Worm (Caenorhabditis elegans) whole organism, mixed stage, embryonic: ENCODE data around the gene pho-14.

Source experiments
- M03D4.4 ChIP-seq: sonication (generic microtip); optimal IDR thresholded peaks from 2 replicates; lab custom pipeline; 2017; ENCODE audit warnings: mild to moderate bottlenecking, missing genetic modification characterization, missing compliant biosample characterization
- bed-3 ChIP-seq: fragments of 200-800 bp; sonication (Bioruptor generic); optimal IDR thresholded peaks from 3 replicates; lab custom pipeline; 2018; ENCODE audit warnings: mild to moderate bottlenecking, missing genetic modification characterization, moderate library complexity, missing compliant biosample characterization
- blmp-1 ChIP-seq: fragments of 150-350 bp; optimal IDR thresholded peaks from 2 replicates; lab custom pipeline; 2014; ENCODE audit warnings: missing biosample characterization, missing genetic modification characterization
- ceh-39 ChIP-seq: fragments of 150-350 bp; optimal IDR thresholded peaks from 2 replicates; lab custom pipeline; 2014; ENCODE audit warnings: missing biosample characterization, missing genetic modification characterization
- ceh-43 ChIP-seq: fragments of 200-800 bp; sonication (Bioruptor generic); optimal IDR thresholded peaks from 2 replicates; lab custom pipeline; 2018; ENCODE audit warnings: mild to moderate bottlenecking, missing genetic modification characterization, moderate library complexity, missing compliant biosample characterization
- ceh-83 ChIP-seq: fragments of 200-800 bp; sonication (Bioruptor generic); optimal IDR thresholded peaks from 2 replicates; lab custom pipeline; 2018; ENCODE audit warnings: mild to moderate bottlenecking, missing genetic modification characterization, missing compliant biosample characterization
- ces-1 ChIP-seq: fragments of 150-350 bp; optimal IDR thresholded peaks from 2 replicates; lab custom pipeline; 2014; ENCODE audit warnings: missing biosample characterization, missing genetic modification reagents, missing genetic modification characterization
- cnd-1 ChIP-seq: fragments of 200-800 bp; sonication (Bioruptor generic); optimal IDR thresholded peaks from 2 replicates; lab custom pipeline; 2018; ENCODE audit warnings: mild to moderate bottlenecking, missing genetic modification characterization, missing compliant biosample characterization
- drap-1 ChIP-seq: fragments of 200-800 bp; sonication (Bioruptor generic); optimal IDR thresholded peaks from 3 replicates; lab custom pipeline; 2018; ENCODE audit warnings: mild to moderate bottlenecking, missing genetic modification characterization, missing compliant biosample characterization
- elt-1 ChIP-seq: sonication (generic microtip); optimal IDR thresholded peaks from 2 replicates; lab custom pipeline; 2017; ENCODE audit warnings: missing genetic modification characterization, mild to moderate bottlenecking, missing compliant biosample characterization, antibody characterized with exemption, moderate library complexity, borderline replicate concordance; ENCODE audit not compliant: insufficient read depth
- elt-3 ChIP-seq: fragments of 150-350 bp; optimal IDR thresholded peaks from 2 replicates; lab custom pipeline; 2014; ENCODE audit warnings: missing biosample characterization, missing genetic modification characterization
- flh-1 ChIP-seq: fragments of 200-800 bp; sonication (Bioruptor generic); optimal IDR thresholded peaks from 2 replicates; lab custom pipeline; 2018; ENCODE audit warnings: mild to moderate bottlenecking, missing genetic modification characterization, moderate library complexity, missing compliant biosample characterization
- ham-2 ChIP-seq: fragments of 200-800 bp; sonication (Bioruptor generic); optimal IDR thresholded peaks from 2 replicates; lab custom pipeline; 2018; ENCODE audit warnings: mild to moderate bottlenecking, missing genetic modification characterization, missing compliant biosample characterization
- hlh-1 ChIP-seq: fragments of 150-350 bp; optimal IDR thresholded peaks from 2 replicates; lab custom pipeline; 2014; ENCODE audit warnings: missing biosample characterization, missing genetic modification reagents, missing genetic modification characterization
- lin-13 ChIP-seq: fragments of 150-350 bp; optimal IDR thresholded peaks from 2 replicates; lab custom pipeline; 2014; ENCODE audit warnings: missing biosample characterization, missing genetic modification characterization
- lin-32 ChIP-seq: fragments of 200-800 bp; sonication (Bioruptor generic); optimal IDR thresholded peaks from 2 replicates; lab custom pipeline; 2018; ENCODE audit warnings: mild to moderate bottlenecking, missing genetic modification characterization, missing compliant biosample characterization
- lsy-2 ChIP-seq: fragments of 150-350 bp; optimal IDR thresholded peaks from 2 replicates; lab custom pipeline; 2014; ENCODE audit warnings: missing biosample characterization, missing genetic modification characterization
- mab-5 ChIP-seq: fragments of 150-350 bp; optimal IDR thresholded peaks from 2 replicates; lab custom pipeline; 2014; ENCODE audit warnings: missing biosample characterization, missing genetic modification characterization
- mep-1 ChIP-seq: fragments of 150-350 bp; optimal IDR thresholded peaks from 2 replicates; lab custom pipeline; 2017; ENCODE audit warnings: missing biosample characterization, missing genetic modification reagents, missing genetic modification characterization, inconsistent platforms
- mls-2 ChIP-seq: sonication (generic microtip); optimal IDR thresholded peaks from 2 replicates; lab custom pipeline; 2016; ENCODE audit warnings: mild to moderate bottlenecking, missing genetic modification characterization, moderate library complexity, missing compliant biosample characterization
- nhr-12 ChIP-seq: fragments of 150-350 bp; optimal IDR thresholded peaks from 2 replicates; lab custom pipeline; 2014; ENCODE audit warnings: missing biosample characterization, missing genetic modification characterization
- nhr-2 ChIP-seq: fragments of 150-350 bp; optimal IDR thresholded peaks from 2 replicates; lab custom pipeline; 2014; ENCODE audit warnings: missing biosample characterization, missing genetic modification characterization
- nhr-237 ChIP-seq: fragments of 150-350 bp; optimal IDR thresholded peaks from 2 replicates; lab custom pipeline; 2014; ENCODE audit warnings: missing biosample characterization, missing genetic modification characterization
- nhr-28 ChIP-seq: fragments of 150-350 bp; optimal IDR thresholded peaks from 2 replicates; lab custom pipeline; 2014; ENCODE audit warnings: missing biosample characterization, missing genetic modification characterization
- nhr-76 ChIP-seq: sonication (generic microtip); optimal IDR thresholded peaks from 2 replicates; lab custom pipeline; 2017; ENCODE audit warnings: missing biosample characterization, missing genetic modification characterization
- sem-2 ChIP-seq: fragments of 200-800 bp; sonication (Bioruptor generic); optimal IDR thresholded peaks from 2 replicates; lab custom pipeline; 2018; ENCODE audit warnings: mild to moderate bottlenecking, missing genetic modification characterization, missing compliant biosample characterization
- snpc-4 ChIP-seq: fragments of 150-350 bp; optimal IDR thresholded peaks from 2 replicates; lab custom pipeline; 2014; ENCODE audit warnings: missing biosample characterization, missing genetic modification characterization
- sptf-1 ChIP-seq: sonication (generic microtip); optimal IDR thresholded peaks from 2 replicates; lab custom pipeline; 2017; ENCODE audit warnings: mild to moderate bottlenecking, missing genetic modification characterization, moderate library complexity, missing compliant biosample characterization
- tbx-8 ChIP-seq: fragments of 200-800 bp; sonication (Bioruptor generic); optimal IDR thresholded peaks from 2 replicates; lab custom pipeline; 2018; ENCODE audit warnings: mild to moderate bottlenecking, missing genetic modification characterization, moderate library complexity, missing compliant biosample characterization
- unc-120 ChIP-seq: sonication (generic microtip); optimal IDR thresholded peaks from 2 replicates; lab custom pipeline; 2017; ENCODE audit warnings: missing genetic modification characterization, missing compliant biosample characterization; ENCODE audit not compliant: poor library complexity, severe bottlenecking
- unc-39 ChIP-seq: fragments of 150-350 bp; optimal IDR thresholded peaks from 2 replicates; lab custom pipeline; 2014; ENCODE audit warnings: missing biosample characterization, missing genetic modification characterization
- unc-62 ChIP-seq: fragments of 150-350 bp; optimal IDR thresholded peaks from 2 replicates; lab custom pipeline; 2014; ENCODE audit warnings: missing biosample characterization, missing genetic modification reagents, missing genetic modification characterization
- zip-8 ChIP-seq: fragments of 150-350 bp; optimal IDR thresholded peaks from 2 replicates; lab custom pipeline; 2014; ENCODE audit warnings: missing biosample characterization, missing genetic modification characterization
- ztf-11 ChIP-seq: fragments of 150-350 bp; optimal IDR thresholded peaks from 2 replicates; lab custom pipeline; 2014; ENCODE audit warnings: missing biosample characterization, missing genetic modification characterization

pho-14 gene

ce11 chrII:1090743-1091142 lies 9.9 kb downstream of the pho-14 start:
- no peak for TF ChIP-seq tbx-8 (GFP tag; lab: Kevin White, UChicago)
- no peak for TF ChIP-seq ceh-83 (GFP tag; lab: Kevin White, UChicago)
- no peak for TF ChIP-seq ceh-43 (GFP tag; lab: Kevin White, UChicago)
- no peak for TF ChIP-seq bed-3
- no peak for TF ChIP-seq hlh-1 (tag; lab: Kevin White, UChicago)

- no peak for TF ChIP-seq sptf-1 (tag; lab: Kevin White, UChicago)
These were observed 11.9 kb downstream of the pho-14 start for ce11 chrII:1088527-1089230.

ce11 chrII:1086479-1086878 lies 14.1 kb downstream of the pho-14 start:
- TF ChIP-seq snpc-4 (tag; lab: Kevin White, UChicago): no peak
- no peak for TF ChIP-seq lin-32 (GFP tag; lab: Kevin White, UChicago)
- no peak for TF ChIP-seq mep-1
- no peak for TF ChIP-seq nhr-2 (tag; lab: Kevin White, UChicago)
- no peak for TF ChIP-seq nhr-76 (tag; lab: Kevin White, UChicago)
- TF ChIP-seq sem-2 (GFP tag; lab: Kevin White, UChicago): no peak
- no peak for TF ChIP-seq zip-8 (tag; lab: Kevin White, UChicago)
- TF ChIP-seq elt-3: no peak
- TF ChIP-seq sptf-1 (tag; lab: Kevin White, UChicago): no peak
- TF ChIP-seq cnd-1: no peak
- no peak for TF ChIP-seq ceh-43 (GFP tag; lab: Kevin White, UChicago)
- TF ChIP-seq elt-1 (tag; lab: Kevin White, UChicago): no peak
- TF ChIP-seq ceh-83 (GFP tag; lab: Kevin White, UChicago): no peak
- no peak for TF ChIP-seq unc-39 (tag; lab: Kevin White, UChicago)
- no peak for TF ChIP-seq unc-62 (GFP tag; lab: Kevin White, UChicago)

- TF ChIP-seq drap-1 (GFP tag; lab: Kevin White, UChicago) (no peak), mep-1 (no peak), zip-8 (tag; lab: Kevin White, UChicago) (no peak), cnd-1 (no peak), M03D4.4 (no peak), sem-2 (GFP tag; lab: Kevin White, UChicago) (no peak), elt-1 (tag; lab: Kevin White, UChicago) (no peak), ceh-43 (GFP tag; lab: Kevin White, UChicago) (no peak), ceh-83 (GFP tag; lab: Kevin White, UChicago) (no peak), tbx-8 (GFP tag; lab: Kevin White, UChicago) (no peak)
- TF ChIP-seq, all 35 proteins: peak for 0
These were observed 15.1 kb downstream of the pho-14 start for ce11 chrII:1085546-1085945.

ce11 chrII:1084899-1085298 lies 15.7 kb downstream of the pho-14 start:
- TF ChIP-seq nhr-76 (tag; lab: Kevin White, UChicago): no peak
- no peak for TF ChIP-seq ceh-43 (GFP tag; lab: Kevin White, UChicago)
- TF ChIP-seq mab-5: no peak
- no peak for TF ChIP-seq mls-2 (tag; lab: Kevin White, UChicago)
- no peak for TF ChIP-seq drap-1 (GFP tag; lab: Kevin White, UChicago)
- TF ChIP-seq lsy-2 (tag; lab: Kevin White, UChicago): no peak
- no peak for TF ChIP-seq cnd-1
- TF ChIP-seq lin-32 (GFP tag; lab: Kevin White, UChicago): no peak
- TF ChIP-seq nhr-2 (tag; lab: Kevin White, UChicago): no peak
- TF ChIP-seq nhr-28 (tag; lab: Kevin White, UChicago): no peak
- no peak for TF ChIP-seq ceh-39 (tag; lab: Kevin White, UChicago)
- TF ChIP-seq nhr-12: no peak
- no peak for TF ChIP-seq M03D4.4
- TF ChIP-seq tbx-8 (GFP tag; lab: Kevin White, UChicago): no peak
- TF ChIP-seq zip-8 (tag; lab: Kevin White, UChicago): no peak
- no peak for TF ChIP-seq lin-13 (tag; lab: Kevin White, UChicago)
- TF ChIP-seq unc-62 (GFP tag; lab: Kevin White, UChicago): peak; percentile 71
- no peak for TF ChIP-seq unc-39 (tag; lab: Kevin White, UChicago)
- TF ChIP-seq hlh-1 (tag; lab: Kevin White, UChicago): peak; percentile 75
- no peak for TF ChIP-seq blmp-1 (tag; lab: Kevin White, UChicago)
- no peak for TF ChIP-seq ham-2 (GFP tag; lab: Kevin White, UChicago)
- TF ChIP-seq bed-3: no peak
- no peak for TF ChIP-seq nhr-237
- no peak for TF ChIP-seq ztf-11 (tag; lab: Kevin White, UChicago)
- no peak for TF ChIP-seq elt-1 (tag; lab: Kevin White, UChicago)
- TF ChIP-seq ceh-83 (GFP tag; lab: Kevin White, UChicago): no peak
- TF ChIP-seq flh-1 (GFP tag; lab: Kevin White, UChicago): no peak
- peak; percentile 6 for TF ChIP-seq ces-1 (GFP tag; lab: Kevin White, UChicago)
- TF ChIP-seq unc-120 (tag; lab: Kevin White, UChicago): peak; percentile 13
- TF ChIP-seq elt-3: no peak
